Worm (Caenorhabditis elegans): ENCODE results near the gene T12B3.2.

- TF ChIP-seq hlh-17 (GFP tag; optimal IDR thresholded peaks at IDR 0.05; ENCODE audit: borderline replicate concordance) (no peak), Y116A8C.19 (tag; optimal IDR thresholded peaks at IDR 0.05; ENCODE audit: borderline replicate concordance) (no peak), aly-2 (tag; optimal IDR thresholded peaks at IDR 0.05) (no peak), fkh-8 (tag; optimal IDR thresholded peaks at IDR 0.05) (no peak), dpl-1 (GFP tag; optimal IDR thresholded peaks at IDR 0.05) (no peak), skn-1 (tag; optimal IDR thresholded peaks at IDR 0.05) (no peak), nhr-12 (tag; optimal IDR thresholded peaks at IDR 0.05) (no peak)
These were observed 30.7 kb downstream of the T12B3.2 start for ce11 chrIV:7407301-7407700.
